Worm (Caenorhabditis elegans) whole organism, L2 larva: ENCODE data around the gene F35A5.2.

Experiments used
- alr-1 ChIP-seq: fragments of 150-350 bp; optimal IDR thresholded peaks from 2 replicates; lab custom pipeline; 2014; ENCODE audit warnings: missing biosample characterization, missing genetic modification characterization
- aly-2 ChIP-seq: fragments of 150-350 bp; optimal IDR thresholded peaks from 2 replicates; lab custom pipeline; 2014; ENCODE audit warnings: missing biosample characterization, missing genetic modification characterization
- ceh-82 ChIP-seq: fragments of 150-350 bp; optimal IDR thresholded peaks from 2 replicates; lab custom pipeline; 2014; ENCODE audit warnings: missing biosample characterization, missing genetic modification characterization
- elt-1 ChIP-seq: fragments of 150-350 bp; optimal IDR thresholded peaks from 2 replicates; lab custom pipeline; 2014; ENCODE audit warnings: missing biosample characterization, missing genetic modification characterization
- lin-39 ChIP-seq: fragments of 150-350 bp; optimal IDR thresholded peaks from 2 replicates; lab custom pipeline; 2014; ENCODE audit warnings: missing biosample characterization, missing genetic modification reagents, missing genetic modification characterization
- nhr-11 ChIP-seq: fragments of 150-350 bp; optimal IDR thresholded peaks from 2 replicates; lab custom pipeline; 2014; ENCODE audit warnings: missing biosample characterization, missing genetic modification characterization
- nhr-23 ChIP-seq: fragments of 150-350 bp; optimal IDR thresholded peaks from 2 replicates; lab custom pipeline; 2014; ENCODE audit warnings: missing biosample characterization, missing genetic modification reagents, missing genetic modification characterization
- nhr-6 ChIP-seq: fragments of 150-350 bp; optimal IDR thresholded peaks from 2 replicates; lab custom pipeline; 2014; ENCODE audit warnings: missing biosample characterization, missing genetic modification characterization
- nhr-77 ChIP-seq: fragments of 150-350 bp; optimal IDR thresholded peaks from 2 replicates; lab custom pipeline; 2014; ENCODE audit warnings: missing biosample characterization, missing genetic modification characterization
- unc-62 ChIP-seq: fragments of 150-350 bp; optimal IDR thresholded peaks from 2 replicates; lab custom pipeline; 2014; ENCODE audit warnings: missing biosample characterization, missing genetic modification reagents, missing genetic modification characterization
- ztf-11 ChIP-seq: sonication (generic microtip); optimal IDR thresholded peaks from 2 replicates; lab custom pipeline; 2017; ENCODE audit warnings: missing biosample characterization, missing genetic modification characterization

DNA sequence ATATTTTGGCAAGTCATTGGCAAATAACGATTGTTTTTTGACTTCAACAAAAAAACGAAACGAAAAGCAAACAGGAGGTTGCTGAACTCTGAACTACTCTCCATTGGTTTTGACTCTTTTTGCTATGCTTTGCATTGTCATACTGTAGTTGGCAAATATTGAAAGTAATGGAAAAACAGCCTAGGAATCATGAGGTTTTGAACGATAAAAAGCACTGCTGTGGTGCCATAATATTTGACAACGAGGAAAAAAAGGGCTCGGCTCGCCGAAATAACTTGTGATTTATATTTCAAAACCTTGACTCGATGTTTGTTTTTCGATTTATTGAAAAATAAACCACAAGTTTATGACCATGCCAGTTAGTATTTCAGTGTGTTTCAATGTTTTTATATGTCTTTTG is 14.8 kb downstream of the F35A5.2 start:
- TF ChIP-seq ztf-11 (tag; lab: Kevin White, UChicago): no peak
- no peak for TF ChIP-seq nhr-11
- TF ChIP-seq nhr-23 (tag; lab: Kevin White, UChicago): no peak
- TF ChIP-seq nhr-77 (tag; lab: Kevin White, UChicago): no peak
- no peak for TF ChIP-seq aly-2
- TF ChIP-seq elt-1 (tag; lab: Kevin White, UChicago): no peak
- no peak for TF ChIP-seq ceh-82
- TF ChIP-seq unc-62: no peak
- no peak for TF ChIP-seq lin-39 (tag; lab: Kevin White, UChicago)
- no peak for TF ChIP-seq alr-1 (tag; lab: Kevin White, UChicago)
- no peak for TF ChIP-seq nhr-6 (tag; lab: Kevin White, UChicago)
